In genomic region chrII:13117135-13117534, ce11 we compare ENCODE assay signal across 4 worm cellular contexts.
TF ChIP-seq lines count a peak whose summit lies in the region.

TSS of gene gfm-1 (plus strand) at chrII:13117483.

TF ChIP-seq in whole organism, L2 larva, 48 proteins besides CTCF, POLR2A, EP300 and RAD21:
- TF ChIP-seq F13H6.1 (tag; optimal IDR thresholded peaks at IDR 0.05; lab: Kevin White, UChicago): peak; percentile 71
- peak; percentile 21 for TF ChIP-seq nhr-21 (tag; optimal IDR thresholded peaks at IDR 0.05; lab: Kevin White, UChicago)
- TF ChIP-seq mdl-1 (tag; optimal IDR thresholded peaks at IDR 0.05; lab: Kevin White, UChicago): peak in 1 of 2 experiments; percentile 12
- peak; percentile 1 for TF ChIP-seq lin-11 (tag; optimal IDR thresholded peaks at IDR 0.05; lab: Kevin White, UChicago)
- TF ChIP-seq sma-3 (GFP tag; optimal IDR thresholded peaks at IDR 0.05; lab: Kevin White, UChicago): peak; percentile 80
- TF ChIP-seq crh-2 (tag; optimal IDR thresholded peaks at IDR 0.05; lab: Kevin White, UChicago): peak; percentile 50
- TF ChIP-seq sem-4 (tag; optimal IDR thresholded peaks at IDR 0.05; lab: Kevin White, UChicago): peak; percentile 72
- TF ChIP-seq gmeb-1 (tag; optimal IDR thresholded peaks at IDR 0.05; lab: Kevin White, UChicago): peak; percentile 75
- peak; percentile 22 for TF ChIP-seq fos-1 (tag; optimal IDR thresholded peaks at IDR 0.05; lab: Kevin White, UChicago)
- peak; percentile 70 for TF ChIP-seq unc-55 (GFP tag; optimal IDR thresholded peaks at IDR 0.05; lab: Kevin White, UChicago)
- TF ChIP-seq sma-9 (GFP tag; optimal IDR thresholded peaks at IDR 0.05; lab: Kevin White, UChicago): peak; percentile 82
- no peak for TF ChIP-seq sma-9 (tag; optimal IDR thresholded peaks at IDR 0.05; lab: Kevin White, UChicago)
- TF ChIP-seq ceh-16 (tag; optimal IDR thresholded peaks at IDR 0.05; lab: Kevin White, UChicago): no peak
- TF ChIP-seq skn-1 (tag; optimal IDR thresholded peaks at IDR 0.05; lab: Kevin White, UChicago): no peak
- no peak for TF ChIP-seq alr-1 (tag; optimal IDR thresholded peaks at IDR 0.05; lab: Kevin White, UChicago)
- peak; percentile 44 to 77 for TF ChIP-seq lsy-2 (tag; optimal IDR thresholded peaks at IDR 0.05; lab: Kevin White, UChicago)
- TF ChIP-seq C34F6.9 (tag; optimal IDR thresholded peaks at IDR 0.05; lab: Kevin White, UChicago): peak; percentile 69
- no peak for TF ChIP-seq nhr-11 (tag; optimal IDR thresholded peaks at IDR 0.05; lab: Kevin White, UChicago)
- peak; percentile 73 for TF ChIP-seq snpc-4 (tag; optimal IDR thresholded peaks at IDR 0.05; lab: Kevin White, UChicago)

TF ChIP-seq in whole organism, L4 larva, 104 proteins besides CTCF, POLR2A, EP300 and RAD21 (continues in another document):
- no peak for TF ChIP-seq tra-1 (GFP tag; IDR thresholded peaks at IDR 0.05; lab: Robert Waterston, UW)
- TF ChIP-seq lin-1 (GFP tag; IDR thresholded peaks at IDR 0.05; lab: Robert Waterston, UW): no peak
- no peak for TF ChIP-seq daf-19 (GFP tag; conservative IDR thresholded peaks at IDR 0.05; lab: Robert Waterston, UW)
- TF ChIP-seq set-16 (GFP tag; IDR thresholded peaks at IDR 0.05; lab: Robert Waterston, UW): no peak
- no peak for TF ChIP-seq Y5F2A.4 (GFP tag; optimal IDR thresholded peaks at IDR 0.05; lab: Kevin White, UChicago)
- no peak for TF ChIP-seq madf-5 (GFP tag; IDR thresholded peaks at IDR 0.05; lab: Robert Waterston, UW)
- TF ChIP-seq lin-15B (tag; optimal IDR thresholded peaks at IDR 0.05; lab: Kevin White, UChicago): peak; percentile 8
- TF ChIP-seq nhr-6 (tag; optimal IDR thresholded peaks at IDR 0.05; lab: Kevin White, UChicago): no peak
- TF ChIP-seq ZK546.5 (tag; optimal IDR thresholded peaks at IDR 0.05; lab: Kevin White, UChicago): no peak
- no peak for TF ChIP-seq ama-1 (optimal IDR thresholded peaks at IDR 0.05; lab: Kevin White, UChicago)
- TF ChIP-seq zfp-3 (GFP tag; conservative IDR thresholded peaks at IDR 0.05; lab: Robert Waterston, UW): no peak
- no peak for TF ChIP-seq spr-1 (tag; optimal IDR thresholded peaks at IDR 0.05; lab: Kevin White, UChicago)
- TF ChIP-seq Y75B8A.6 (GFP tag; IDR thresholded peaks at IDR 0.05; lab: Robert Waterston, UW): no peak
- TF ChIP-seq zip-2 (tag; optimal IDR thresholded peaks at IDR 0.05; lab: Kevin White, UChicago): no peak
- no peak for TF ChIP-seq nhr-25 (tag; optimal IDR thresholded peaks at IDR 0.05; lab: Kevin White, UChicago; ENCODE audit: borderline replicate concordance, insufficient read depth)
- no peak for TF ChIP-seq zag-1 (tag; optimal IDR thresholded peaks at IDR 0.05; lab: Kevin White, UChicago)
- TF ChIP-seq rbr-2 (tag; optimal IDR thresholded peaks at IDR 0.05; lab: Kevin White, UChicago): peak; percentile 43
- no peak for TF ChIP-seq ztf-11 (tag; optimal IDR thresholded peaks at IDR 0.05; lab: Kevin White, UChicago)
- TF ChIP-seq dmd-9 (GFP tag; IDR thresholded peaks at IDR 0.05; lab: Robert Waterston, UW): peak; percentile 85
- no peak for TF ChIP-seq T26A8.4 (GFP tag; IDR thresholded peaks at IDR 0.05; lab: Robert Waterston, UW)
- TF ChIP-seq nhr-102 (tag; optimal IDR thresholded peaks at IDR 0.05; lab: Kevin White, UChicago): peak; percentile 49
- no peak for TF ChIP-seq lin-29 (GFP tag; IDR thresholded peaks at IDR 0.05; lab: Robert Waterston, UW)
- TF ChIP-seq jun-1 (tag; optimal IDR thresholded peaks at IDR 0.05; lab: Kevin White, UChicago): no peak
- no peak for TF ChIP-seq aha-1 (tag; lab: Kevin White, UChicago)
- peak; percentile 2 for TF ChIP-seq fkh-10 (GFP tag; optimal IDR thresholded peaks at IDR 0.05; lab: Kevin White, UChicago)
- no peak for TF ChIP-seq ces-1 (GFP tag; optimal IDR thresholded peaks at IDR 0.05; lab: Kevin White, UChicago)
- TF ChIP-seq mxl-3 (GFP tag; optimal IDR thresholded peaks at IDR 0.05; lab: Kevin White, UChicago): no peak

TF ChIP-seq in whole organism, late embryonic, 69 proteins besides CTCF, POLR2A, EP300 and RAD21 (continues in another document):
- TF ChIP-seq unc-86 (tag; optimal IDR thresholded peaks at IDR 0.05; lab: Kevin White, UChicago): peak; percentile 5
- no peak for TF ChIP-seq ceh-48 (tag; optimal IDR thresholded peaks at IDR 0.05; lab: Kevin White, UChicago)
- TF ChIP-seq T23F11.4 (GFP tag; optimal IDR thresholded peaks at IDR 0.05; lab: Kevin White, UChicago): no peak
- TF ChIP-seq fkh-6 (tag; optimal IDR thresholded peaks at IDR 0.05; lab: Kevin White, UChicago): no peak
- TF ChIP-seq sox-4 (tag; optimal IDR thresholded peaks at IDR 0.05; lab: Kevin White, UChicago): no peak
- TF ChIP-seq syd-9 (tag; optimal IDR thresholded peaks at IDR 0.05; lab: Kevin White, UChicago): no peak
- peak; percentile 25 for TF ChIP-seq ttx-3 (tag; optimal IDR thresholded peaks at IDR 0.05; lab: Kevin White, UChicago)
- no peak for TF ChIP-seq pat-9 (tag; optimal IDR thresholded peaks at IDR 0.05; lab: Kevin White, UChicago)
- TF ChIP-seq elt-4 (tag; optimal IDR thresholded peaks at IDR 0.05; lab: Kevin White, UChicago): no peak
- no peak for TF ChIP-seq mec-3 (tag; optimal IDR thresholded peaks at IDR 0.05; lab: Kevin White, UChicago; ENCODE audit: borderline replicate concordance)
- TF ChIP-seq ceh-31 (tag; optimal IDR thresholded peaks at IDR 0.05; lab: Kevin White, UChicago): peak; percentile 87
- TF ChIP-seq eyg-1 (tag; optimal IDR thresholded peaks at IDR 0.05; lab: Kevin White, UChicago): no peak
- TF ChIP-seq Y22D7AL.16 (tag; optimal IDR thresholded peaks at IDR 0.05; lab: Kevin White, UChicago): no peak
- TF ChIP-seq tbx-7 (tag; optimal IDR thresholded peaks at IDR 0.05; lab: Kevin White, UChicago): peak; percentile 86
- peak; percentile 41 for TF ChIP-seq unc-42 (tag; optimal IDR thresholded peaks at IDR 0.05; lab: Kevin White, UChicago)
- peak; percentile 36 for TF ChIP-seq ahr-1 (tag; optimal IDR thresholded peaks at IDR 0.05; lab: Kevin White, UChicago)
- TF ChIP-seq ref-2 (tag; optimal IDR thresholded peaks at IDR 0.05; lab: Kevin White, UChicago): peak; percentile 81
- peak; percentile 27 for TF ChIP-seq pha-2 (tag; optimal IDR thresholded peaks at IDR 0.05; lab: Kevin White, UChicago)
- no peak for TF ChIP-seq sox-2 (GFP tag; IDR thresholded peaks at IDR 0.05; lab: Robert Waterston, UW)
- TF ChIP-seq ets-4 (tag; optimal IDR thresholded peaks at IDR 0.05; lab: Kevin White, UChicago): peak; percentile 67
- no peak for TF ChIP-seq ceh-18 (tag; optimal IDR thresholded peaks at IDR 0.05; lab: Kevin White, UChicago)
- TF ChIP-seq K09A11.1 (tag; optimal IDR thresholded peaks at IDR 0.05; lab: Kevin White, UChicago; ENCODE audit: insufficient read depth): no peak
- no peak for TF ChIP-seq ceh-24 (tag; optimal IDR thresholded peaks at IDR 0.05; lab: Kevin White, UChicago)
- TF ChIP-seq nfya-1 (tag; optimal IDR thresholded peaks at IDR 0.05; lab: Kevin White, UChicago): no peak
- TF ChIP-seq hlh-15 (tag; optimal IDR thresholded peaks at IDR 0.05; lab: Kevin White, UChicago): peak; percentile 25
- TF ChIP-seq ceh-45 (GFP tag; IDR thresholded peaks at IDR 0.05; lab: Robert Waterston, UW): no peak
- TF ChIP-seq fkh-10 (GFP tag; optimal IDR thresholded peaks at IDR 0.05; lab: Kevin White, UChicago): no peak
- no peak for TF ChIP-seq K02D7.2 (tag; optimal IDR thresholded peaks at IDR 0.05; lab: Kevin White, UChicago)

TF ChIP-seq in whole organism, mixed stage, embryonic, 35 proteins besides CTCF, POLR2A, EP300 and RAD21:
- TF ChIP-seq sptf-1 (tag; optimal IDR thresholded peaks at IDR 0.05; lab: Kevin White, UChicago) (peak; percentile 61), ceh-39 (tag; optimal IDR thresholded peaks at IDR 0.05; lab: Kevin White, UChicago) (no peak), ceh-83 (GFP tag; optimal IDR thresholded peaks at IDR 0.05; lab: Kevin White, UChicago) (no peak), lsy-2 (tag; optimal IDR thresholded peaks at IDR 0.05; lab: Kevin White, UChicago) (peak; percentile 14), mab-5 (tag; optimal IDR thresholded peaks at IDR 0.05; lab: Kevin White, UChicago) (no peak), unc-120 (tag; optimal IDR thresholded peaks at IDR 0.05; lab: Kevin White, UChicago; ENCODE audit: poor library complexity, severe bottlenecking) (no peak), elt-3 (tag; optimal IDR thresholded peaks at IDR 0.05; lab: Kevin White, UChicago) (no peak), tbx-8 (GFP tag; optimal IDR thresholded peaks at IDR 0.05; lab: Kevin White, UChicago) (no peak), zip-8 (tag; optimal IDR thresholded peaks at IDR 0.05; lab: Kevin White, UChicago) (no peak), drap-1 (GFP tag; optimal IDR thresholded peaks at IDR 0.05; lab: Kevin White, UChicago) (no peak), sem-2 (GFP tag; optimal IDR thresholded peaks at IDR 0.05; lab: Kevin White, UChicago) (no peak), ces-1 (GFP tag; optimal IDR thresholded peaks at IDR 0.05; lab: Kevin White, UChicago) (peak; percentile 55), bed-3 (GFP tag; optimal IDR thresholded peaks at IDR 0.05; lab: Kevin White, UChicago) (no peak), nhr-28 (tag; optimal IDR thresholded peaks at IDR 0.05; lab: Kevin White, UChicago) (no peak), nhr-2 (tag; optimal IDR thresholded peaks at IDR 0.05; lab: Kevin White, UChicago) (no peak), pha-4 (tag; optimal IDR thresholded peaks at IDR 0.05; lab: Kevin White, UChicago) (no peak), mep-1 (tag; optimal IDR thresholded peaks at IDR 0.05; lab: Kevin White, UChicago) (peak; percentile 20)
TF ChIP-seq in whole organism, mixed stage, embryonic: peak in this region for 4.
